Worm (Caenorhabditis elegans): ENCODE data around the gene srr-1.

DNA sequence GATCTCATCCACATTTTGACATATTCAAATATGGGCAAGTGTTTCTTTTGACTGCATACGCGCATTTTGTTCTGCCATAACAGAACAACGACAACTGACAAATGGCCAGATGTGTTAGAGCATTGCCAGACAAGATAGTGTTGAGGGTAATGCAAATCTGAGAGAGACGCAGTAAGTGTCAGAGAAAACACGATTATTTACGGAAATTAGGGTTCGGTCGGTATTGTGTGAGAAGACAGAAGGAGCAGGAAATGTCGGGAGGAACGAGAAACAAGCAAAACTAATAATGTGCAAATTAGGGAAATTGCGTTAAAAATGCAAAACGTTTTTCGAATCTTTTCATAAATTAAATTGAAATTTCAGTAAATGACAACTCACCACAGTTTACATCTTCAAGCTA is 29.0 kb downstream of the srr-1 start:
- TF ChIP-seq dmd-4 (tag; optimal IDR thresholded peaks at IDR 0.05) (no peak), fos-1 (tag; optimal IDR thresholded peaks at IDR 0.05) (no peak), lin-39 (tag; optimal IDR thresholded peaks at IDR 0.05) (no peak), egl-27 (tag; optimal IDR thresholded peaks at IDR 0.05) (no peak), elt-1 (tag; optimal IDR thresholded peaks at IDR 0.05) (no peak), snpc-4 (tag; optimal IDR thresholded peaks at IDR 0.05) (no peak), unc-39 (tag; optimal IDR thresholded peaks at IDR 0.05) (no peak), ceh-82 (tag; optimal IDR thresholded peaks at IDR 0.05) (no peak), ztf-4 (tag; optimal IDR thresholded peaks at IDR 0.05) (no peak)

All from whole organism, L2 larva.